Fruit fly (Drosophila melanogaster): ENCODE measurements around the gene CG43845.
A peak's percentile ranks its signal among the peaks of the same experiment; 100 is the strongest.

The CG43845 gene

DNA sequence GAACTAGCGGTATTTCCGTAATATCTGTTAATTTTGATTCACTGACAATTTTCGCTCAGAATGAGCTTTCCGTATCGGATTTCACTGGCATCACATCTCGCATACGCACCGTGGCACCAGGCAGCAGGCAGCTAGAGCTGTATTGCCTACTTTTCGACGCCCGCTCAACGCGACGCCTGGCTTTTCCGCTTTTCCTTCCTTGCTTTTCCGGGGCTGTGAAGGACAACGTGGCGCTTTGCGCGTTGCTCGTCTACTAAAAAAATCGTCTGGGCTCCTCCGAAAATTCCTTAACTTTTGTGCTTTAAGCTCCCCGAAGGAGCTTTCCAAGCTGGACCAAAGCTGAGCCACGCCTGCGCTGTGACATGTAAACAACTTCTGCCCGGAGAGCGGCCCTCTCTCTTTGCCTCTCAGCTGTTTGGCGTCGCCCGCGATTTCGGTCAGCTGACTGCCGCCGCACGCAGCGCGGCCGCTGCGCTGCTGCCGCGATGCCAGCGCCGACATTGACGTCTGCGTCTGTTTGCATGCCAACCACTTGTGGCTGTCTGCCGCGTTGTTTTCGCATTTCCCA lies at the start of gene CG43845, which contains the start of gene Nmdar1:
TSS of gene CG43845 (minus strand) at position 51 of the 568 bp plus-strand sequence.
TSS of gene Nmdar1 (minus strand) at position 259 of the 568 bp plus-strand sequence.
- no peak for TF ChIP-seq woc (GFP tag; optimal IDR thresholded peaks at IDR 0.05)
- no peak for TF ChIP-seq tai (GFP tag; optimal IDR thresholded peaks at IDR 0.05)
- no peak for TF ChIP-seq brk (GFP tag; optimal IDR thresholded peaks at IDR 0.05)
- no peak for TF ChIP-seq Hr83 (GFP tag; optimal IDR thresholded peaks at IDR 0.05; ENCODE audit: poor library complexity, severe bottlenecking)
- TF ChIP-seq dsf (GFP tag; optimal IDR thresholded peaks at IDR 0.05; ENCODE audit: borderline replicate concordance): no peak
- TF ChIP-seq usp (GFP tag; optimal IDR thresholded peaks at IDR 0.05): no peak
- TF ChIP-seq sage (GFP tag; optimal IDR thresholded peaks at IDR 0.05): no peak
- no peak for TF ChIP-seq dl (GFP tag; optimal IDR thresholded peaks at IDR 0.05; ENCODE audit: insufficient read depth in 1 of 2, partially characterized antibody in 2 of 2)

DNA sequence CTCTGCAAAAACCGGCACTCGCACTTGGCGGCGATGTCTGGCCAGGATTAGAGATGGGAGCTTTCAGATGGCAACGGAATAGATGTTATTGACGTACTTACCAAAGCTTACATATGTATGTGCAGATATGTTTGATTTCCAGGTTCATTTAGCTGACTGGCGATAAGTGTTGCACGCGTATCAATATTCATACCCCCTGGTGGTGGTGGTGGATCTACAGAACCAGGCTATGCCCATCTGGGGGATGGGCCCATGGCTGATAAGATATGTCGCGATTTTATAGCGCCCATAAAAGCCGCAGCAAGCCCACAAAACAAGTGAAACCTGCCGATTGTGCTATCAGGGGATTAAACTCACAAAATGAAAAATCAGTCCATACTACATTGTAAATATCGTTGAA lies 48.8 kb upstream of the CG43845 start:
- no peak for TF ChIP-seq Rel (GFP tag; optimal IDR thresholded peaks at IDR 0.05)
- peak; percentile 28 for TF ChIP-seq Rel (tag; optimal IDR thresholded peaks at IDR 0.05)
- no peak for TF ChIP-seq pan (optimal IDR thresholded peaks at IDR 0.05)

DNA sequence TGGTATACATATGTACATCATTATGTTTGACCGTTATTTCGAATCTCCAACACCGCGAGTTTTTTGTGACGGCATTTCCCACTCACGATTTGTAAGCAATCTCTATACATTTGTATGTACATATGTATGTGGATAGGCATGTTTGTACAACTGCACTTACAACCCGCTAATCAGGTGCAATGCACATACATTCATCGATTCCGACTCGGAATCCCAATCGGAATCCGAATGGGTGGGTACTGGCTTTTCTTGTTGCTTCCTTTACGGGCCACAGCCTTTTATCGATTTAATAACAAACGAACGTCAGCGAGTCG lies 48.5 kb upstream of the CG43845 start:
- TF ChIP-seq Vsx2 (GFP tag; optimal IDR thresholded peaks at IDR 0.05; ENCODE audit: partially characterized antibody): no peak
- TF ChIP-seq jim (GFP tag; optimal IDR thresholded peaks at IDR 0.05): no peak
- no peak for TF ChIP-seq lola (GFP tag; optimal IDR thresholded peaks at IDR 0.05)
- no peak for TF ChIP-seq fru (GFP tag; optimal IDR thresholded peaks at IDR 0.05)
- no peak for TF ChIP-seq foxo (GFP tag; optimal IDR thresholded peaks at IDR 0.05)
- TF ChIP-seq sage (GFP tag; optimal IDR thresholded peaks at IDR 0.05): no peak
- no peak for TF ChIP-seq Hr83 (GFP tag; optimal IDR thresholded peaks at IDR 0.05; ENCODE audit: poor library complexity, severe bottlenecking)
- no peak for TF ChIP-seq Rel (GFP tag; optimal IDR thresholded peaks at IDR 0.05)
- TF ChIP-seq Rel (tag; optimal IDR thresholded peaks at IDR 0.05): no peak
- TF ChIP-seq h (GFP tag; optimal IDR thresholded peaks at IDR 0.05): no peak
- TF ChIP-seq ey (GFP tag; optimal IDR thresholded peaks at IDR 0.05): no peak
- TF ChIP-seq usp (GFP tag; optimal IDR thresholded peaks at IDR 0.05): no peak
- TF ChIP-seq brk (GFP tag; optimal IDR thresholded peaks at IDR 0.05): no peak
- TF ChIP-seq dl (GFP tag; optimal IDR thresholded peaks at IDR 0.05; ENCODE audit: insufficient read depth in 1 of 2, partially characterized antibody in 2 of 2): no peak
- TF ChIP-seq tai (GFP tag; optimal IDR thresholded peaks at IDR 0.05): no peak
- TF ChIP-seq GATAd (GFP tag; optimal IDR thresholded peaks at IDR 0.05): no peak
- TF ChIP-seq Hr78 (GFP tag; optimal IDR thresholded peaks at IDR 0.05): no peak
- TF ChIP-seq woc (GFP tag; optimal IDR thresholded peaks at IDR 0.05): no peak

DNA sequence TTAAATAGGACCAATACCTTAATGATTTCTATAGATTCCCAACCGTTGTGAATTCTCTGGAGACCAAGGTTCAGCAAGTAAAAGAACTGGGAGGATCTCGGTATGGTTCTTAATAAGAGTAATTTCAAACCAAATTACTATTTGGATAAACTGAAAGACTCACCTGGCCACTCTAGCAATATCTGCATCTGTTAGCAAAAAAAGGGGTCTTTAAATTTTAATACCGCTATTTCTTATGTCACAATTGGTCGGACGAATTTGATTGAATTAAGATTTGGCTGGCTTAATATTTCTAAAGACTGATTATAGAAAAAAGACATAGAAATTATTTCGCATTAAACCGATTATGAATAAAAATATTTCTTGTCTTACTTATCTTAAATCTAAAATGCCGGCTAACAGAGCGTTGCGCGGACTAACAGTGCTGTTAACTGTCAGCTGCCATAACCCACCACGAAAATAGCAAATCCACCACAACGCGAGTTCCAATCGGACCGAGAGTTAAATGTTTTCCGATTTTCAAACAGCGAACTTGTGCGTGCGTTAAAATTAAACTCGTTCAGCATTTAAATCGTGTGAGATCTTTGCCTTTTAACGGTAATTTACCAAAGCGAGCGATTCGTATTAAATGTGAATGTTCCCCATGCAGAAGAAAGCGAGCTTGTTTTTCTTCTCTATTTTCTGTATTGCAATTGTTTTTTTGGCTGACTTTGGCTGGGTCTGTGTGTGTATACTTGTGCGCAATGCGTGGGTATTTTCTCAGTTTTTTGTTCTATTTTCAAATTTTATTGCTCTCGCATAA lies 47.9 kb upstream of the CG43845 start, which contains the start of gene CRMP:
TSS of gene CRMP (plus strand) at position 474 of the 802 bp plus-strand sequence.
- no peak for TF ChIP-seq GATAd (GFP tag; optimal IDR thresholded peaks at IDR 0.05)
- TF ChIP-seq foxo (GFP tag; optimal IDR thresholded peaks at IDR 0.05): peak in 1 of 2 experiments; percentile 11

DNA sequence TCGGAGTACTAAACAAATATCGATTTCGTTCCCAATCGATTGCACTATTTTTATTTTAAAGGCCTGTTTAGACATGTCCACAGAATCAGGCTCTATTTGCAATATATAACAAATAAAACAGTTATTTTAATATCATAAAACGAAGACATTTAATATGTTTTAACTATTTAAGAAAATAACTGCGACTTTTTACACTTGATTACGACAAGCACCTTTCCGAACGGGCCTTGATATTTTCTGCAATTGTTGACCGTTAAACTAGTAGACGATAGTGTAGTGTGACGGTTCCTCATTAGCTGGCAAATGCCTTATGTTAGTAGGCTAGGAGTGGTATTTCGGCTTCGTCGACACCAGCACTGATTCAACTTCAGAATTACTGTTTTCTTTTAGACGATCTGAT lies 45.7 kb upstream of the CG43845 start, which contains the start of the genes CG2931 and Rheb:
TSS of gene CG2931 (minus strand) at position 26 of the 400 bp plus-strand sequence.
TSS of gene Rheb (plus strand) at position 332 of the 400 bp plus-strand sequence.
- TF ChIP-seq fru (GFP tag; optimal IDR thresholded peaks at IDR 0.05) (peak; percentile 44), rgr (GFP tag; optimal IDR thresholded peaks at IDR 0.05) (peak; percentile 59), Sp1 (GFP tag; optimal IDR thresholded peaks at IDR 0.05) (peak; percentile 34), Vsx2 (GFP tag; optimal IDR thresholded peaks at IDR 0.05; ENCODE audit: partially characterized antibody) (no peak), foxo (GFP tag; optimal IDR thresholded peaks at IDR 0.05) (peak in 1 of 2 experiments; percentile 71), CrebA (GFP tag; optimal IDR thresholded peaks at IDR 0.05; ENCODE audit: borderline replicate concordance) (no peak), Dif (GFP tag; optimal IDR thresholded peaks at IDR 0.05; ENCODE audit: partially characterized antibody) (no peak), tai (GFP tag; optimal IDR thresholded peaks at IDR 0.05) (no peak), h (GFP tag; optimal IDR thresholded peaks at IDR 0.05) (peak; percentile 69), lola (GFP tag; optimal IDR thresholded peaks at IDR 0.05) (no peak), Mio (GFP tag; optimal IDR thresholded peaks at IDR 0.05) (no peak), dmrt93B (GFP tag; optimal IDR thresholded peaks at IDR 0.05) (no peak), Abd-B (GFP tag; optimal IDR thresholded peaks at IDR 0.05) (no peak), woc (GFP tag; optimal IDR thresholded peaks at IDR 0.05) (peak; percentile 79), Hr83 (GFP tag; optimal IDR thresholded peaks at IDR 0.05; ENCODE audit: poor library complexity, severe bottlenecking) (peak; percentile 27), GATAd (GFP tag; optimal IDR thresholded peaks at IDR 0.05) (no peak), OdsH (GFP tag; optimal IDR thresholded peaks at IDR 0.05) (peak; percentile 24), brk (GFP tag; optimal IDR thresholded peaks at IDR 0.05) (no peak), dl (GFP tag; optimal IDR thresholded peaks at IDR 0.05; ENCODE audit: insufficient read depth in 1 of 2, partially characterized antibody in 2 of 2) (no peak), usp (GFP tag; optimal IDR thresholded peaks at IDR 0.05) (no peak), Hr78 (GFP tag; optimal IDR thresholded peaks at IDR 0.05) (no peak), Dfd (GFP tag; optimal IDR thresholded peaks at IDR 0.05) (no peak), ey (GFP tag; optimal IDR thresholded peaks at IDR 0.05) (peak; percentile 52), Jra (GFP tag; optimal IDR thresholded peaks at IDR 0.05) (peak; percentile 43), HLH106 (tag; optimal IDR thresholded peaks at IDR 0.05) (peak; percentile 68), sage (GFP tag; optimal IDR thresholded peaks at IDR 0.05) (no peak), CG9705 (GFP tag; optimal IDR thresholded peaks at IDR 0.05) (peak; percentile 46), psq (GFP tag; optimal IDR thresholded peaks at IDR 0.05) (peak; percentile 40), N (GFP tag; optimal IDR thresholded peaks at IDR 0.05) (no peak), sv (GFP tag; optimal IDR thresholded peaks at IDR 0.05) (peak; percentile 66), jim (GFP tag; optimal IDR thresholded peaks at IDR 0.05) (no peak), br (GFP tag; optimal IDR thresholded peaks at IDR 0.05) (peak; percentile 67)

All from whole organism, wandering third instar larva.